Fruit fly (Drosophila melanogaster) whole organism, embryonic: ENCODE results near the gene CG6055.

Experiments used
- B-H2 ChIP-seq: fragments of 200-800 bp; sonication (Bioruptor generic); optimal IDR thresholded peaks from 2 replicates; lab custom pipeline; 2018; ENCODE audit warnings: missing biosample characterization, mild to moderate bottlenecking, missing genetic modification characterization
- CG1024 ChIP-seq: fragments of 200-800 bp; sonication (Bioruptor generic); IDR thresholded peaks from 2 replicates; pipeline ENCODE4 v1.3.6; 2022; ENCODE audit warnings: missing biosample characterization, missing genetic modification characterization
- CG10366 ChIP-seq: fragments of 200-800 bp; sonication (Bioruptor generic); IDR thresholded peaks from 2 replicates; pipeline ENCODE4 v1.3.6; 2022; ENCODE audit warnings: missing biosample characterization, missing genetic modification characterization
- CG10462 ChIP-seq: fragments of 200-800 bp; sonication (Bioruptor generic); optimal IDR thresholded peaks from 2 replicates; lab custom pipeline; 2016; ENCODE audit warnings: missing biosample characterization, missing genetic modification characterization
- CG10959 ChIP-seq: fragments of 200-800 bp; sonication (Bioruptor generic); IDR thresholded peaks from 2 replicates; pipeline ENCODE4 v1.3.6; 2022; ENCODE audit warnings: missing biosample characterization, missing genetic modification characterization
- CG11085 ChIP-seq: fragments of 200-800 bp; sonication (Bioruptor generic); IDR thresholded peaks from 2 replicates; pipeline ENCODE4 v1.3.6; 2022; ENCODE audit warnings: missing biosample characterization, missing genetic modification characterization
- CG12155 ChIP-seq: fragments of 200-800 bp; sonication (Bioruptor generic); optimal IDR thresholded peaks from 3 replicates; lab custom pipeline; 2016; ENCODE audit warnings: missing biosample characterization, missing genetic modification characterization
- CG1233 ChIP-seq: fragments of 200-800 bp; sonication (Bioruptor generic); optimal IDR thresholded peaks from 4 replicates; lab custom pipeline; 2018; ENCODE audit warnings: missing biosample characterization, mild to moderate bottlenecking, missing genetic modification characterization
- CG12769 ChIP-seq: fragments of 200-800 bp; sonication (Bioruptor generic); optimal IDR thresholded peaks from 2 replicates; lab custom pipeline; 2019; ENCODE audit warnings: missing biosample characterization, mild to moderate bottlenecking, missing genetic modification characterization, moderate library complexity
- CG14667 ChIP-seq: fragments of 200-800 bp; sonication (Bioruptor generic); IDR thresholded peaks from 2 replicates; pipeline ENCODE4 v1.3.6; 2022; ENCODE audit warnings: missing biosample characterization, missing genetic modification characterization
- CG2199 ChIP-seq: fragments of 200-800 bp; sonication (Bioruptor generic); IDR thresholded peaks from 3 replicates; pipeline ENCODE4 v1.3.6; 2022; ENCODE audit warnings: missing biosample characterization, missing genetic modification characterization
- CG32532 ChIP-seq: fragments of 200-800 bp; sonication (Bioruptor generic); IDR thresholded peaks from 2 replicates; pipeline ENCODE4 v1.3.6; 2022; ENCODE audit warnings: missing biosample characterization, missing genetic modification characterization
- CG3407 ChIP-seq: fragments of 200-800 bp; sonication (Bioruptor generic); optimal IDR thresholded peaks from 2 replicates; lab custom pipeline; 2018; ENCODE audit warnings: missing biosample characterization, mild to moderate bottlenecking, missing genetic modification characterization
- CG4282 ChIP-seq: fragments of 200-800 bp; sonication (Bioruptor generic); optimal IDR thresholded peaks from 2 replicates; lab custom pipeline; 2016; ENCODE audit warnings: missing biosample characterization, missing genetic modification characterization
- CG4854 ChIP-seq: fragments of 200-800 bp; sonication (Bioruptor generic); optimal IDR thresholded peaks from 2 replicates; lab custom pipeline; 2016; ENCODE audit warnings: missing biosample characterization, missing genetic modification characterization, inconsistent platforms
- CrebB ChIP-seq: fragments of 200-800 bp; sonication (Bioruptor generic); optimal IDR thresholded peaks from 3 replicates; lab custom pipeline; 2018; ENCODE audit warnings: missing biosample characterization, mild to moderate bottlenecking, missing genetic modification characterization
- D19B ChIP-seq: fragments of 200-800 bp; sonication (Bioruptor generic); optimal IDR thresholded peaks from 2 replicates; lab custom pipeline; 2017; ENCODE audit warnings: missing biosample characterization, mild to moderate bottlenecking, missing genetic modification characterization
- Dek ChIP-seq: fragments of 200-800 bp; sonication (Bioruptor generic); optimal IDR thresholded peaks from 3 replicates; lab custom pipeline; 2019; ENCODE audit warnings: missing biosample characterization, mild to moderate bottlenecking, missing genetic modification characterization, moderate library complexity
- Eip74EF ChIP-seq, 2 experiments: fragments of 200-800 bp in 1 of 2; fragments of >200 bp in 1 of 2; sonication (Bioruptor generic) in 1 of 2; optimal IDR thresholded peaks; 2 replicates each; lab custom pipeline; 2017 to 2019; ENCODE audit warnings: missing biosample characterization in 2 of 2, missing genetic modification characterization in 2 of 2, mild to moderate bottlenecking in 1 of 2, moderate library complexity in 1 of 2
- Fer1 ChIP-seq: fragments of 200-800 bp; sonication (Bioruptor generic); optimal IDR thresholded peaks from 2 replicates; lab custom pipeline; 2017; ENCODE audit warnings: missing biosample characterization, mild to moderate bottlenecking, missing genetic modification characterization
- H15 ChIP-seq: fragments of 200-800 bp; sonication (Bioruptor generic); IDR thresholded peaks from 3 replicates; pipeline ENCODE4 v1.3.6; 2022; ENCODE audit warnings: missing biosample characterization, missing genetic modification characterization
- Hr51 ChIP-seq, 2 experiments: fragments of 200-800 bp; sonication (Bioruptor generic); optimal IDR thresholded peaks; 2 replicates in 1 of 2; 3 replicates in 1 of 2; lab custom pipeline; 2016 to 2018; ENCODE audit warnings: missing biosample characterization in 2 of 2, missing genetic modification characterization in 2 of 2, mild to moderate bottlenecking in 1 of 2, moderate library complexity in 1 of 2
- Hsf ChIP-seq: fragments of 200-800 bp; sonication (Bioruptor generic); optimal IDR thresholded peaks from 3 replicates; lab custom pipeline; 2016; ENCODE audit warnings: missing biosample characterization, missing genetic modification characterization
- MTF-1 ChIP-seq: fragments of 200-800 bp; sonication (Bioruptor generic); optimal IDR thresholded peaks from 2 replicates; lab custom pipeline; 2018; ENCODE audit warnings: missing biosample characterization, mild to moderate bottlenecking, missing genetic modification characterization, borderline replicate concordance
- Mes4 ChIP-seq: fragments of 200-800 bp; sonication (Bioruptor generic); optimal IDR thresholded peaks from 2 replicates; lab custom pipeline; 2016; ENCODE audit warnings: missing biosample characterization, missing genetic modification characterization
- Neu2 ChIP-seq: fragments of 200-800 bp; sonication (Bioruptor generic); optimal IDR thresholded peaks from 3 replicates; lab custom pipeline; 2016; ENCODE audit warnings: missing biosample characterization, missing genetic modification characterization, borderline replicate concordance
- PHDP ChIP-seq: fragments of 200-800 bp; sonication (Bioruptor generic); optimal IDR thresholded peaks from 3 replicates; lab custom pipeline; 2018; ENCODE audit warnings: missing biosample characterization, mild to moderate bottlenecking, missing genetic modification characterization, moderate library complexity
- Rx ChIP-seq: fragments of 200-800 bp; sonication (Bioruptor generic); IDR thresholded peaks from 2 replicates; pipeline ENCODE4 v1.3.6; 2022; ENCODE audit warnings: missing biosample characterization, missing genetic modification characterization
- Spps ChIP-seq: fragments of 200-800 bp; sonication (Bioruptor generic); optimal IDR thresholded peaks from 2 replicates; lab custom pipeline; 2018; ENCODE audit warnings: missing biosample characterization, mild to moderate bottlenecking, missing genetic modification characterization
- Sry-δ ChIP-seq: fragments of 200-800 bp; sonication (Bioruptor generic); optimal IDR thresholded peaks from 2 replicates; lab custom pipeline; 2016; ENCODE audit warnings: missing biosample characterization, missing genetic modification characterization
- TFAM ChIP-seq: fragments of 200-800 bp; sonication (Bioruptor generic); optimal IDR thresholded peaks from 2 replicates; lab custom pipeline; 2017; ENCODE audit warnings: missing biosample characterization, missing genetic modification characterization, inconsistent platforms
- Taf1 ChIP-seq: fragments of 200-800 bp; sonication (Bioruptor generic); IDR thresholded peaks from 2 replicates; pipeline ENCODE4 v1.3.6; 2022; ENCODE audit warnings: missing biosample characterization, missing genetic modification characterization
- Vsx1 ChIP-seq: fragments of 200-800 bp; sonication (Bioruptor generic); optimal IDR thresholded peaks from 2 replicates; lab custom pipeline; 2017; ENCODE audit warnings: missing biosample characterization, mild to moderate bottlenecking, missing genetic modification characterization, missing genetic modification reagents
- Xrp1 ChIP-seq: fragments of 200-800 bp; sonication (Bioruptor generic); IDR thresholded peaks from 2 replicates; pipeline ENCODE4 v1.3.6; 2022; ENCODE audit warnings: missing biosample characterization, missing genetic modification characterization
- YL-1 ChIP-seq: fragments of 200-800 bp; sonication (Bioruptor generic); optimal IDR thresholded peaks from 3 replicates; lab custom pipeline; 2017; ENCODE audit warnings: missing biosample characterization, mild to moderate bottlenecking, missing genetic modification characterization
- da ChIP-seq: fragments of 200-800 bp; sonication (Bioruptor generic); optimal IDR thresholded peaks from 2 replicates; lab custom pipeline; 2016; ENCODE audit warnings: missing biosample characterization, missing genetic modification characterization
- disco-r ChIP-seq: fragments of 200-800 bp; sonication (Bioruptor generic); optimal IDR thresholded peaks from 2 replicates; lab custom pipeline; 2016; ENCODE audit warnings: missing biosample characterization, missing genetic modification characterization
- gsb ChIP-seq: fragments of 200-800 bp; sonication (Bioruptor generic); IDR thresholded peaks from 2 replicates; pipeline ENCODE4 v1.3.6; 2022; ENCODE audit warnings: missing biosample characterization, missing genetic modification characterization
- gsb-n ChIP-seq: fragments of 200-800 bp; sonication (Bioruptor generic); optimal IDR thresholded peaks from 3 replicates; lab custom pipeline; 2018; ENCODE audit warnings: missing biosample characterization, mild to moderate bottlenecking, missing genetic modification characterization
- gt ChIP-seq: fragments of 200-800 bp; sonication (Bioruptor generic); IDR thresholded peaks from 2 replicates; pipeline ENCODE4 v1.3.6; 2022; ENCODE audit warnings: missing biosample characterization, missing genetic modification characterization
- hbn ChIP-seq: fragments of 200-800 bp; sonication (Bioruptor generic); IDR thresholded peaks from 2 replicates; pipeline ENCODE4 v1.3.6; 2022; ENCODE audit warnings: missing biosample characterization, missing genetic modification characterization; ENCODE audit not compliant: partially characterized antibody
- insv ChIP-seq, 2 experiments: fragments of 200-800 bp; sonication (Bioruptor generic); optimal IDR thresholded peaks; 3 replicates each; lab custom pipeline; 2016 to 2018; ENCODE audit warnings: missing biosample characterization in 2 of 2, missing genetic modification characterization in 2 of 2
- mirr ChIP-seq: fragments of 200-800 bp; sonication (Bioruptor generic); optimal IDR thresholded peaks from 3 replicates; lab custom pipeline; 2018; ENCODE audit warnings: missing biosample characterization, mild to moderate bottlenecking, missing genetic modification characterization
- nmo ChIP-seq: fragments of 200-800 bp; sonication (Bioruptor generic); optimal IDR thresholded peaks from 2 replicates; lab custom pipeline; 2018; ENCODE audit warnings: missing biosample characterization, mild to moderate bottlenecking, missing genetic modification characterization, moderate library complexity
- onecut ChIP-seq: fragments of 200-800 bp; sonication (Bioruptor generic); IDR thresholded peaks from 2 replicates; pipeline ENCODE4 v1.3.6; 2022; ENCODE audit warnings: missing biosample characterization, missing genetic modification characterization
- pb ChIP-seq: fragments of 200-800 bp; sonication (Bioruptor generic); optimal IDR thresholded peaks from 3 replicates; lab custom pipeline; 2016; ENCODE audit warnings: missing biosample characterization, missing genetic modification characterization
- peb ChIP-seq: fragments of 200-800 bp; sonication (Bioruptor generic); IDR thresholded peaks from 2 replicates; pipeline ENCODE4 v1.3.6; 2022; ENCODE audit warnings: missing biosample characterization, missing genetic modification characterization
- sim ChIP-seq: fragments of 200-800 bp; sonication (Bioruptor generic); IDR thresholded peaks from 2 replicates; pipeline ENCODE4 v1.3.6; 2022; ENCODE audit warnings: missing biosample characterization, missing genetic modification characterization
- slou ChIP-seq: fragments of 200-800 bp; sonication (Bioruptor generic); optimal IDR thresholded peaks from 3 replicates; lab custom pipeline; 2016; ENCODE audit warnings: missing biosample characterization, missing genetic modification characterization
- z ChIP-seq: fragments of 200-800 bp; sonication (Bioruptor generic); IDR thresholded peaks from 3 replicates; pipeline ENCODE4 v1.3.6; 2022; ENCODE audit warnings: missing biosample characterization, missing genetic modification characterization
- zfh1 ChIP-seq: fragments of 200-800 bp; sonication (Bioruptor generic); IDR thresholded peaks from 3 replicates; pipeline ENCODE4 v1.3.6; 2022; ENCODE audit warnings: missing biosample characterization, missing genetic modification characterization

CG6055 gene

dm6 chr2L:7512860-7513259 is 46.5 kb downstream of the CG6055 start:
- TF ChIP-seq CG32532 (GFP tag; lab: Robert Waterston, UW) (peak; percentile 81), Sry-δ (GFP tag; lab: Kevin White, UChicago) (peak; percentile 36), CG10366 (GFP tag; lab: Robert Waterston, UW) (peak; percentile 66; the same call in 1 of the 2 replicates), peb (no peak; the same call in 1 of the 2 replicates), CG12155 (GFP tag; lab: Kevin White, UChicago) (peak; percentile 76), nmo (GFP tag; lab: Kevin White, UChicago) (peak; percentile 55), disco-r (GFP tag; lab: Kevin White, UChicago) (peak; percentile 59), CG11085 (peak; percentile 38; the same call in 1 of the 2 replicates), Dek (peak; percentile 64), CG3407 (GFP tag; lab: Kevin White, UChicago) (peak; percentile 50), CG14667 (GFP tag; lab: Robert Waterston, UW) (peak; percentile 58), Fer1 (GFP tag; lab: Kevin White, UChicago) (peak; percentile 86), Mes4 (GFP tag; lab: Kevin White, UChicago) (peak; percentile 33), YL-1 (GFP tag; lab: Kevin White, UChicago) (no peak), da (GFP tag; lab: Kevin White, UChicago) (no peak), Hr51 (GFP tag; optimal IDR thresholded peaks at IDR 0.05; lab: Kevin White, UChicago) (peak; percentile 30 to 64), mirr (GFP tag; lab: Kevin White, UChicago) (peak; percentile 22), sim (peak; percentile 73; the same call in 1 of the 2 replicates), gsb-n (tag; lab: Kevin White, UChicago) (peak; percentile 61), CG1233 (peak; percentile 64), slou (GFP tag; lab: Kevin White, UChicago) (peak; percentile 57), CG4854 (GFP tag; lab: Kevin White, UChicago) (peak; percentile 45), CG2199 (GFP tag; lab: Robert Waterston, UW) (peak; percentile 77; the same call in 1 of the 3 replicates), z (GFP tag; lab: Robert Waterston, UW) (no peak), TFAM (GFP tag; lab: Kevin White, UChicago) (peak; percentile 61), Vsx1 (GFP tag; lab: Kevin White, UChicago) (peak; percentile 54), CG4282 (peak; percentile 34), Hsf (GFP tag; lab: Kevin White, UChicago) (peak; percentile 70), onecut (GFP tag; lab: Robert Waterston, UW) (peak; percentile 70), Spps (peak; percentile 55), B-H2 (GFP tag; lab: Kevin White, UChicago) (peak; percentile 1), hbn (GFP tag; lab: Robert Waterston, UW) (no peak), Taf1 (GFP tag; lab: Robert Waterston, UW) (peak; percentile 57; the same call in 1 of the 2 replicates), zfh1 (GFP tag; lab: Robert Waterston, UW) (peak; percentile 83; the same call in 2 of the 3 replicates), pb (GFP tag; lab: Kevin White, UChicago) (peak; percentile 70), Eip74EF (GFP tag; optimal IDR thresholded peaks at IDR 0.05; lab: Kevin White, UChicago) (peak in 1 of 2 experiments; percentile 6), CrebB (tag; lab: Kevin White, UChicago) (peak; percentile 29), CG10959 (GFP tag; lab: Robert Waterston, UW) (peak; percentile 52), insv (GFP tag; optimal IDR thresholded peaks at IDR 0.05; lab: Kevin White, UChicago) (no peak), Neu2 (no peak), CG12769 (peak; percentile 71), H15 (peak; percentile 57; the same call in 1 of the 3 replicates), CG1024 (GFP tag; lab: Robert Waterston, UW) (peak; percentile 71), CG10462 (GFP tag; lab: Kevin White, UChicago) (peak; percentile 59), D19B (GFP tag; lab: Kevin White, UChicago) (peak; percentile 10), gt (GFP tag; lab: Robert Waterston, UW) (0 out of 2 replicates have a peak, but pooled peaks have one; percentile 23), gsb (GFP tag; lab: Robert Waterston, UW) (no peak), PHDP (peak; percentile 62), Rx (GFP tag; lab: Robert Waterston, UW) (peak; percentile 67), MTF-1 (GFP tag; lab: Kevin White, UChicago) (peak; percentile 47), Xrp1 (GFP tag; lab: Robert Waterston, UW) (peak; percentile 91)
